Fruit fly (Drosophila melanogaster): ENCODE results near the gene CG11854.

CG11854 gene

dm6 chr3R:25258628-25259240, 16.9 kb downstream of the CG11854 start, which contains the start of gene CG11857 (continued):
- peak; percentile 66 for TF ChIP-seq CG9797 (GFP tag; optimal IDR thresholded peaks at IDR 0.05)
- peak in 1 of 2 experiments; percentile 77 for TF ChIP-seq insv (GFP tag; optimal IDR thresholded peaks at IDR 0.05)
- peak in 1 of 2 experiments; percentile 85 for TF ChIP-seq Eip74EF (GFP tag; optimal IDR thresholded peaks at IDR 0.05)
- TF ChIP-seq CG17829 (tag; optimal IDR thresholded peaks at IDR 0.05), result peak; percentile 98
- TF ChIP-seq Bgb (GFP tag; IDR thresholded peaks at IDR 0.05; ENCODE audit: partially characterized antibody), result peak; percentile 99
- peak; percentile 98 for TF ChIP-seq CG8290 (GFP tag; optimal IDR thresholded peaks at IDR 0.05)
- peak; percentile 90 to 97 for TF ChIP-seq CG8290 (tag; optimal IDR thresholded peaks at IDR 0.05)
- peak; percentile 99 for TF ChIP-seq az2 (GFP tag; optimal IDR thresholded peaks at IDR 0.05)
- peak; percentile 8 for TF ChIP-seq pros (GFP tag; optimal IDR thresholded peaks at IDR 0.05)
- TF ChIP-seq TFAM (GFP tag; optimal IDR thresholded peaks at IDR 0.05), result peak; percentile 73
- TF ChIP-seq danr (GFP tag; IDR thresholded peaks at IDR 0.05), result peak; percentile 98
- peak; percentile 96 for TF ChIP-seq Gsc (GFP tag; IDR thresholded peaks at IDR 0.05)
- TF ChIP-seq toy (GFP tag; IDR thresholded peaks at IDR 0.05), result peak; percentile 97
- TF ChIP-seq CG18262 (tag; optimal IDR thresholded peaks at IDR 0.05), result peak; percentile 96
- peak; percentile 100 for TF ChIP-seq Dll (GFP tag; IDR thresholded peaks at IDR 0.05; ENCODE audit: partially characterized antibody)
- TF ChIP-seq NK7.1 (GFP tag; optimal IDR thresholded peaks at IDR 0.05), result peak; percentile 93
- peak; percentile 97 for TF ChIP-seq wdn (GFP tag; IDR thresholded peaks at IDR 0.05)
- peak; percentile 79 for TF ChIP-seq Deaf1 (tag; optimal IDR thresholded peaks at IDR 0.05)
- peak; percentile 97 for TF ChIP-seq CG1647 (GFP tag; optimal IDR thresholded peaks at IDR 0.05)
- TF ChIP-seq CG17359 (tag; optimal IDR thresholded peaks at IDR 0.05), result peak; percentile 98
- TF ChIP-seq ci (GFP tag; IDR thresholded peaks at IDR 0.05), result peak; percentile 99
- TF ChIP-seq peb (GFP tag; IDR thresholded peaks at IDR 0.05), result peak; percentile 98
- TF ChIP-seq CG11560 (tag; IDR thresholded peaks at IDR 0.05), result peak; percentile 93
- peak; percentile 100 for TF ChIP-seq CG9932 (GFP tag; IDR thresholded peaks at IDR 0.05)
- peak; percentile 98 for TF ChIP-seq ara (GFP tag; IDR thresholded peaks at IDR 0.05)
- TF ChIP-seq phol (tag; optimal IDR thresholded peaks at IDR 0.05), result peak; percentile 98
- TF ChIP-seq nerfin-2 (GFP tag; IDR thresholded peaks at IDR 0.05; ENCODE audit: partially characterized antibody), result peak; percentile 99
- peak; percentile 98 for TF ChIP-seq kay (GFP tag; optimal IDR thresholded peaks at IDR 0.05)
- peak; percentile 21 for TF ChIP-seq Kr (GFP tag; optimal IDR thresholded peaks at IDR 0.05)
- peak; percentile 99 for TF ChIP-seq E2f1 (GFP tag; IDR thresholded peaks at IDR 0.05)
- peak; percentile 78 for TF ChIP-seq Sry-β (GFP tag; optimal IDR thresholded peaks at IDR 0.05)
- peak; percentile 95 for TF ChIP-seq CG10543 (GFP tag; optimal IDR thresholded peaks at IDR 0.05)
- peak; percentile 97 for TF ChIP-seq so (GFP tag; IDR thresholded peaks at IDR 0.05)
- TF ChIP-seq CG7839 (tag; optimal IDR thresholded peaks at IDR 0.05), result peak; percentile 98
- peak; percentile 97 for TF ChIP-seq trh (GFP tag; optimal IDR thresholded peaks at IDR 0.05)
- TF ChIP-seq bowl (GFP tag; IDR thresholded peaks at IDR 0.05), result peak; percentile 92
- peak; percentile 97 for TF ChIP-seq Fer2 (tag; optimal IDR thresholded peaks at IDR 0.05)
- peak; percentile 91 for TF ChIP-seq luna (GFP tag; optimal IDR thresholded peaks at IDR 0.05)
- peak; percentile 99 for TF ChIP-seq CG14014 (GFP tag; IDR thresholded peaks at IDR 0.05)
- TF ChIP-seq CG7928 (GFP tag; optimal IDR thresholded peaks at IDR 0.05), result peak; percentile 98
- peak; percentile 95 for TF ChIP-seq gsb-n (tag; optimal IDR thresholded peaks at IDR 0.05)
- TF ChIP-seq Nf-YA (GFP tag; IDR thresholded peaks at IDR 0.05), result peak; percentile 96
- peak; percentile 94 for TF ChIP-seq CG17385 (GFP tag; optimal IDR thresholded peaks at IDR 0.05)
- TF ChIP-seq Fer3 (tag; optimal IDR thresholded peaks at IDR 0.05), result peak; percentile 98
- peak; percentile 96 for TF ChIP-seq Meics (GFP tag; optimal IDR thresholded peaks at IDR 0.05)
- TF ChIP-seq CG12299 (tag; optimal IDR thresholded peaks at IDR 0.05), result peak; percentile 95
- TF ChIP-seq Oli (tag; optimal IDR thresholded peaks at IDR 0.05), result peak; percentile 96
- TF ChIP-seq Hand (GFP tag; optimal IDR thresholded peaks at IDR 0.05), result peak; percentile 86
- peak; percentile 90 for TF ChIP-seq sima (GFP tag; optimal IDR thresholded peaks at IDR 0.05)
- peak; percentile 93 for TF ChIP-seq Sox100B (GFP tag; optimal IDR thresholded peaks at IDR 0.05)
